Worm (Caenorhabditis elegans): Measurements from ENCODE around the gene wht-5.

wht-5 gene

ce11 chrIV:12379784-12380183 lies 42.4 kb downstream of the wht-5 start, which contains the start of gene thn-1:
thn-1 (plus strand) TSS chrIV:12380084.
- TF ChIP-seq mdl-1 (tag; optimal IDR thresholded peaks at IDR 0.05) (no peak), ZK546.5 (tag; optimal IDR thresholded peaks at IDR 0.05) (no peak), F49E8.2 (tag; optimal IDR thresholded peaks at IDR 0.05; ENCODE audit: borderline replicate concordance) (no peak), Y48G9A.11 (GFP tag; IDR thresholded peaks at IDR 0.05) (no peak), mxl-3 (GFP tag; optimal IDR thresholded peaks at IDR 0.05) (no peak), D1046.2 (GFP tag; IDR thresholded peaks at IDR 0.05) (no peak), tag-97 (GFP tag; IDR thresholded peaks at IDR 0.05) (no peak), pqm-1 (tag; optimal IDR thresholded peaks at IDR 0.05) (no peak), jun-1 (tag; optimal IDR thresholded peaks at IDR 0.05) (no peak), daf-8 (GFP tag; IDR thresholded peaks at IDR 0.05) (no peak), aha-1 (tag) (no peak), Y5F2A.4 (GFP tag; optimal IDR thresholded peaks at IDR 0.05) (no peak), nhr-11 (tag; optimal IDR thresholded peaks at IDR 0.05) (no peak)

ce11 chrIV:12382864-12383263 lies 45.5 kb downstream of the wht-5 start, which contains the start of gene thn-2:
thn-2 (plus strand) TSS chrIV:12383170.
- TF ChIP-seq lin-39 (tag; optimal IDR thresholded peaks at IDR 0.05), result no peak
- TF ChIP-seq lim-7 (GFP tag; IDR thresholded peaks at IDR 0.05), result no peak
- no peak for TF ChIP-seq F44E2.7 (GFP tag; IDR thresholded peaks at IDR 0.05)
- TF ChIP-seq Y48G9A.11 (GFP tag; IDR thresholded peaks at IDR 0.05), result no peak
- no peak for TF ChIP-seq pqm-1 (tag; optimal IDR thresholded peaks at IDR 0.05)
- no peak for TF ChIP-seq pha-4 (GFP tag; IDR thresholded peaks at IDR 0.05)
- no peak for TF ChIP-seq pha-4 (tag; optimal IDR thresholded peaks at IDR 0.05)
- peak; percentile 60 for TF ChIP-seq dmd-6 (GFP tag; IDR thresholded peaks at IDR 0.05)
- TF ChIP-seq T20F7.1 (GFP tag; optimal IDR thresholded peaks at IDR 0.05), result no peak

- TF ChIP-seq snpc-4 (tag; optimal IDR thresholded peaks at IDR 0.05) (no peak), set-16 (GFP tag; IDR thresholded peaks at IDR 0.05) (0 out of 2 replicates have a peak, but pooled peaks have one; percentile 6)
Observed at ce11 chrIV:12385061-12385460, 47.7 kb downstream of the wht-5 start, which contains the start of gene F28D1.6. F28D1.6 (minus strand) TSS chrIV:12385161.

- TF ChIP-seq ctbp-1 (GFP tag; IDR thresholded peaks at IDR 0.05), result 0 out of 2 replicates have a peak, but pooled peaks have one; percentile 9
- no peak for TF ChIP-seq Y48G9A.11 (GFP tag; IDR thresholded peaks at IDR 0.05)
- no peak for TF ChIP-seq Y5F2A.4 (GFP tag; optimal IDR thresholded peaks at IDR 0.05)
- TF ChIP-seq nhr-237 (tag; optimal IDR thresholded peaks at IDR 0.05), result no peak
- peak; percentile 76; the same call in 1 of the 2 replicates for TF ChIP-seq snpc-1.2 (GFP tag; IDR thresholded peaks at IDR 0.05)
- TF ChIP-seq aly-2 (tag; optimal IDR thresholded peaks at IDR 0.05), result no peak
- 0 out of 2 replicates have a peak, but pooled peaks have one; percentile 20 for TF ChIP-seq tra-1 (GFP tag; IDR thresholded peaks at IDR 0.05)
- TF ChIP-seq F49E8.2 (tag; optimal IDR thresholded peaks at IDR 0.05; ENCODE audit: borderline replicate concordance), result peak; percentile 74
- peak; percentile 46; the same call in 1 of the 2 replicates for TF ChIP-seq lin-38 (GFP tag; IDR thresholded peaks at IDR 0.05)
- no peak for TF ChIP-seq set-16 (GFP tag; IDR thresholded peaks at IDR 0.05)
- peak in 1 of 2 experiments; percentile 23 for TF ChIP-seq unc-62 (GFP tag; optimal IDR thresholded peaks at IDR 0.05 in 1 of 2)
- TF ChIP-seq unc-62 (tag; optimal IDR thresholded peaks at IDR 0.05), result no peak
Observed at ce11 chrIV:12389951-12390350, 52.6 kb downstream of the wht-5 start, which contains the start of gene spe-45. spe-45 (minus strand) TSS chrIV:12390095.

All from whole organism, L4 larva.